Fruit fly (Drosophila melanogaster) whole organism, embryonic: Measurements from ENCODE around the gene tbrd-1.

Experiments
- Adf1 ChIP-seq: fragments of 200-800 bp; sonication (Bioruptor generic); IDR thresholded peaks from 2 replicates; pipeline ENCODE4 v1.3.6; 2022; ENCODE audit warnings: missing biosample characterization, missing genetic modification characterization
- Atf-2 ChIP-seq: fragments of 200-800 bp; sonication (Bioruptor generic); optimal IDR thresholded peaks from 2 replicates; lab custom pipeline; 2016; ENCODE audit warnings: missing biosample characterization, missing genetic modification characterization
- Atf6 ChIP-seq: fragments of 200-800 bp; sonication (Bioruptor generic); IDR thresholded peaks from 2 replicates; pipeline ENCODE4 v1.3.6; 2022; ENCODE audit warnings: missing biosample characterization, missing genetic modification characterization
- BtbVII ChIP-seq: fragments of 200-800 bp; sonication (Bioruptor generic); optimal IDR thresholded peaks from 3 replicates; lab custom pipeline; 2017; ENCODE audit warnings: missing biosample characterization, mild to moderate bottlenecking, missing genetic modification characterization
- CG10209 ChIP-seq: fragments of 200-800 bp; sonication (Bioruptor generic); optimal IDR thresholded peaks from 3 replicates; lab custom pipeline; 2017; ENCODE audit warnings: missing biosample characterization, mild to moderate bottlenecking, missing genetic modification characterization, missing genetic modification reagents
- CG10543 ChIP-seq: fragments of 200-800 bp; sonication (Bioruptor generic); optimal IDR thresholded peaks from 3 replicates; lab custom pipeline; 2017; ENCODE audit warnings: missing biosample characterization, mild to moderate bottlenecking, missing genetic modification characterization, moderate library complexity
- CG13287 ChIP-seq: fragments of 200-800 bp; sonication (Bioruptor generic); IDR thresholded peaks from 2 replicates; pipeline ENCODE4 v1.3.6; 2022; ENCODE audit warnings: missing biosample characterization, missing genetic modification characterization; ENCODE audit not compliant: partially characterized antibody
- CG15011 ChIP-seq: fragments of 200-800 bp; sonication (Bioruptor generic); optimal IDR thresholded peaks from 3 replicates; lab custom pipeline; 2018; ENCODE audit warnings: missing biosample characterization, mild to moderate bottlenecking, missing genetic modification characterization
- CG15269 ChIP-seq: fragments of 200-800 bp; sonication (Bioruptor generic); optimal IDR thresholded peaks from 2 replicates; lab custom pipeline; 2018; ENCODE audit warnings: missing biosample characterization, mild to moderate bottlenecking, missing genetic modification characterization, moderate library complexity
- CG15514 ChIP-seq: fragments of 200-800 bp; sonication (Bioruptor generic); optimal IDR thresholded peaks from 3 replicates; lab custom pipeline; 2017; ENCODE audit warnings: missing biosample characterization, missing genetic modification characterization, mild to moderate bottlenecking, moderate library complexity, missing genetic modification reagents
- CG15601 ChIP-seq: fragments of 200-800 bp; sonication (Bioruptor generic); optimal IDR thresholded peaks from 3 replicates; lab custom pipeline; 2019; ENCODE audit warnings: missing biosample characterization, mild to moderate bottlenecking, missing genetic modification characterization, moderate library complexity
- CG1647 ChIP-seq: fragments of 200-800 bp; sonication (Bioruptor generic); optimal IDR thresholded peaks from 3 replicates; lab custom pipeline; 2016; ENCODE audit warnings: missing biosample characterization, missing genetic modification characterization
- CG17385 ChIP-seq: fragments of 200-800 bp; sonication (Bioruptor generic); optimal IDR thresholded peaks from 3 replicates; lab custom pipeline; 2018; ENCODE audit warnings: missing biosample characterization, mild to moderate bottlenecking, missing genetic modification characterization
- CG17568 ChIP-seq: fragments of 200-800 bp; sonication (Bioruptor generic); optimal IDR thresholded peaks from 2 replicates; lab custom pipeline; 2018; ENCODE audit warnings: missing biosample characterization, mild to moderate bottlenecking, missing genetic modification characterization, moderate library complexity
- CG18011 ChIP-seq: fragments of 200-800 bp; sonication (Bioruptor generic); optimal IDR thresholded peaks from 2 replicates; lab custom pipeline; 2017; ENCODE audit warnings: missing biosample characterization, missing genetic modification characterization, mild to moderate bottlenecking, moderate library complexity, missing genotype
- CG18619 ChIP-seq: fragments of 200-800 bp; sonication (Bioruptor generic); optimal IDR thresholded peaks from 3 replicates; lab custom pipeline; 2017; ENCODE audit warnings: missing biosample characterization, mild to moderate bottlenecking, missing genetic modification characterization
- CG4360 ChIP-seq: fragments of 200-800 bp; sonication (Bioruptor generic); IDR thresholded peaks from 2 replicates; pipeline ENCODE4 v1.3.6; 2022; ENCODE audit warnings: missing biosample characterization, missing genetic modification characterization
- CG6254 ChIP-seq: fragments of 200-800 bp; sonication (Bioruptor generic); optimal IDR thresholded peaks from 3 replicates; lab custom pipeline; 2017; ENCODE audit warnings: mild to moderate bottlenecking, missing biosample characterization, missing genetic modification reagents, missing genetic modification characterization
- CG6683 ChIP-seq: fragments of 200-800 bp; sonication (Bioruptor generic); optimal IDR thresholded peaks from 2 replicates; lab custom pipeline; 2017; ENCODE audit warnings: missing biosample characterization, mild to moderate bottlenecking, missing genetic modification characterization, missing genetic modification reagents
- CG7928 ChIP-seq: fragments of 200-800 bp; sonication (Bioruptor generic); optimal IDR thresholded peaks from 2 replicates; lab custom pipeline; 2017; ENCODE audit warnings: missing biosample characterization, mild to moderate bottlenecking, missing genetic modification characterization
- CG8290 ChIP-seq, 3 experiments: fragments of 200-800 bp; sonication (Bioruptor generic); optimal IDR thresholded peaks; 2 replicates each; lab custom pipeline; 2016 to 2019; ENCODE audit warnings: missing biosample characterization in 3 of 3, missing genetic modification characterization in 3 of 3, mild to moderate bottlenecking in 2 of 3, moderate library complexity in 1 of 3
- CG8359 ChIP-seq: fragments of 200-800 bp; sonication (Bioruptor generic); optimal IDR thresholded peaks from 2 replicates; lab custom pipeline; 2017; ENCODE audit warnings: missing biosample characterization, mild to moderate bottlenecking, missing genetic modification characterization, borderline replicate concordance
- Chrac-16 ChIP-seq: fragments of 200-800 bp; sonication (Bioruptor generic); optimal IDR thresholded peaks from 3 replicates; lab custom pipeline; 2016; ENCODE audit warnings: missing biosample characterization, missing genetic modification characterization
- D19A ChIP-seq: fragments of 200-800 bp; optimal IDR thresholded peaks from 3 replicates; lab custom pipeline; 2019; ENCODE audit warnings: missing biosample characterization, mild to moderate bottlenecking, missing genetic modification characterization, moderate library complexity
- D19B ChIP-seq: fragments of 200-800 bp; sonication (Bioruptor generic); optimal IDR thresholded peaks from 2 replicates; lab custom pipeline; 2017; ENCODE audit warnings: missing biosample characterization, mild to moderate bottlenecking, missing genetic modification characterization
- Deaf1 ChIP-seq: fragments of 200-800 bp; optimal IDR thresholded peaks from 3 replicates; lab custom pipeline; 2019; ENCODE audit warnings: missing biosample characterization, mild to moderate bottlenecking, missing genetic modification characterization, moderate library complexity
- HLH3B ChIP-seq: fragments of 200-800 bp; sonication (Bioruptor generic); IDR thresholded peaks from 2 replicates; pipeline ENCODE4 v1.3.6; 2022; ENCODE audit warnings: missing biosample characterization, missing genetic modification characterization
- Hr3 ChIP-seq: fragments of 200-800 bp; sonication (Bioruptor generic); optimal IDR thresholded peaks from 3 replicates; lab custom pipeline; 2016; ENCODE audit warnings: missing biosample characterization, missing genetic modification characterization
- Rfx ChIP-seq: fragments of 200-800 bp; sonication (Bioruptor generic); IDR thresholded peaks from 2 replicates; pipeline ENCODE4 v1.3.6; 2022; ENCODE audit warnings: missing biosample characterization, missing genetic modification characterization
- Xrp1 ChIP-seq: fragments of 200-800 bp; sonication (Bioruptor generic); IDR thresholded peaks from 2 replicates; pipeline ENCODE4 v1.3.6; 2022; ENCODE audit warnings: missing biosample characterization, missing genetic modification characterization
- ap ChIP-seq: fragments of 200-800 bp; sonication (Bioruptor generic); IDR thresholded peaks from 2 replicates; pipeline ENCODE4 v1.3.6; 2022; ENCODE audit warnings: missing biosample characterization, missing genetic modification characterization
- cas ChIP-seq: fragments of 200-800 bp; sonication (Bioruptor generic); IDR thresholded peaks from 2 replicates; pipeline ENCODE4 v1.3.6; 2022; ENCODE audit warnings: missing biosample characterization, missing genetic modification characterization
- danr ChIP-seq: fragments of 200-800 bp; sonication (Bioruptor generic); IDR thresholded peaks from 2 replicates; pipeline ENCODE4 v1.3.6; 2022; ENCODE audit warnings: missing biosample characterization, missing genetic modification characterization
- dati ChIP-seq: fragments of 200-800 bp; sonication (Bioruptor generic); IDR thresholded peaks from 2 replicates; pipeline ENCODE4 v1.3.6; 2022; ENCODE audit warnings: missing biosample characterization, missing genetic modification characterization
- exex ChIP-seq: fragments of 200-800 bp; sonication (Bioruptor generic); optimal IDR thresholded peaks from 4 replicates; lab custom pipeline; 2018; ENCODE audit warnings: missing biosample characterization, mild to moderate bottlenecking, missing genetic modification characterization, moderate library complexity
- fd102C ChIP-seq: fragments of 200-800 bp; sonication (Bioruptor generic); optimal IDR thresholded peaks from 2 replicates; lab custom pipeline; 2018; ENCODE audit warnings: missing biosample characterization, mild to moderate bottlenecking, missing genetic modification characterization, moderate library complexity
- gcm ChIP-seq: fragments of 200-800 bp; sonication (Bioruptor generic); optimal IDR thresholded peaks from 2 replicates; lab custom pipeline; 2019; ENCODE audit warnings: missing biosample characterization, mild to moderate bottlenecking, missing genetic modification characterization, moderate library complexity
- gem ChIP-seq: fragments of 200-800 bp; sonication (Bioruptor generic); optimal IDR thresholded peaks from 2 replicates; lab custom pipeline; 2019; ENCODE audit warnings: missing biosample characterization, mild to moderate bottlenecking, missing genetic modification characterization, moderate library complexity
- hkb ChIP-seq, 2 experiments: fragments of 200-800 bp in 1 of 2; fragments of >200 bp in 1 of 2; sonication (Bioruptor generic) in 1 of 2; IDR thresholded peaks in 1 of 2; optimal IDR thresholded peaks in 1 of 2; 2 replicates each; pipeline versions ENCODE4 v1.3.6 to Lab custom; 2017 to 2022; ENCODE audit warnings: missing biosample characterization in 1 of 2, missing genetic modification characterization in 1 of 2
- nerfin-1 ChIP-seq: fragments of 200-800 bp; sonication (Bioruptor generic); optimal IDR thresholded peaks from 3 replicates; lab custom pipeline; 2019; ENCODE audit warnings: missing biosample characterization, mild to moderate bottlenecking, missing genetic modification characterization, moderate library complexity
- pho ChIP-seq: fragments of 200-800 bp; sonication (Bioruptor generic); optimal IDR thresholded peaks from 2 replicates; lab custom pipeline; 2016; ENCODE audit warnings: missing biosample characterization, missing genetic modification characterization
- phol ChIP-seq: fragments of 200-800 bp; sonication (Bioruptor generic); optimal IDR thresholded peaks from 3 replicates; lab custom pipeline; 2018; ENCODE audit warnings: missing biosample characterization, mild to moderate bottlenecking, missing genetic modification characterization, moderate library complexity
- prd ChIP-seq, 3 experiments: fragments of >200 bp in 2 of 3; fragments of 200-800 bp in 1 of 3; sonication (Bioruptor generic) in 1 of 3; optimal IDR thresholded peaks in 2 of 3; IDR thresholded peaks in 1 of 3; 2 replicates in 2 of 3; 3 replicates in 1 of 3; pipeline versions ENCODE4 v1.3.6 to Lab custom; 2017 to 2022; ENCODE audit warnings: missing biosample characterization in 1 of 3, missing genetic modification characterization in 1 of 3
- schlank ChIP-seq: fragments of 200-800 bp; sonication (Bioruptor generic); optimal IDR thresholded peaks from 2 replicates; lab custom pipeline; 2018; ENCODE audit warnings: missing biosample characterization, mild to moderate bottlenecking, missing genetic modification characterization
- scrt ChIP-seq: fragments of 200-800 bp; sonication (Bioruptor generic); optimal IDR thresholded peaks from 2 replicates; lab custom pipeline; 2018; ENCODE audit warnings: missing biosample characterization, mild to moderate bottlenecking, missing genetic modification characterization, moderate library complexity
- sr ChIP-seq: fragments of 200-800 bp; sonication (Bioruptor generic); IDR thresholded peaks from 3 replicates; pipeline ENCODE4 v1.3.6; 2022; ENCODE audit warnings: missing biosample characterization, missing genetic modification characterization
- tap ChIP-seq: fragments of 200-800 bp; optimal IDR thresholded peaks from 3 replicates; lab custom pipeline; 2019; ENCODE audit warnings: missing biosample characterization, mild to moderate bottlenecking, missing genetic modification characterization, moderate library complexity
- zfh2 ChIP-seq: fragments of 200-800 bp; sonication (Bioruptor generic); optimal IDR thresholded peaks from 2 replicates; lab custom pipeline; 2016; ENCODE audit warnings: missing biosample characterization, missing genetic modification characterization

The tbrd-1 gene

dm6 chr3R:23919366-23919765 lies 26.0 kb upstream of the tbrd-1 start (continued):
- TF ChIP-seq cas (GFP tag; lab: Robert Waterston, UW) (no peak), CG7928 (GFP tag; lab: Kevin White, UChicago) (peak; percentile 26), BtbVII (GFP tag; lab: Kevin White, UChicago) (peak; percentile 83), CG10543 (GFP tag; lab: Kevin White, UChicago) (peak; percentile 76), Atf6 (peak; percentile 39; the same call in 1 of the 2 replicates), CG4360 (peak; percentile 15; the same call in 1 of the 2 replicates), CG18011 (GFP tag; lab: Kevin White, UChicago) (peak; percentile 8), D19A (tag; lab: Kevin White, UChicago) (peak; percentile 4), CG8290 (GFP tag; optimal IDR thresholded peaks at IDR 0.05; lab: Kevin White, UChicago) (no peak), CG8290 (tag; optimal IDR thresholded peaks at IDR 0.05; lab: Kevin White, UChicago) (peak in 1 of 2 experiments; percentile 84), pho (GFP tag; lab: Kevin White, UChicago) (no peak), ap (no peak), Rfx (GFP tag; lab: Robert Waterston, UW) (peak; percentile 53; the same call in 1 of the 2 replicates), CG10209 (GFP tag; lab: Kevin White, UChicago) (peak; percentile 37), prd (optimal IDR thresholded peaks at IDR 0.05; lab: Kevin White, UChicago) (no peak), prd (GFP tag; IDR thresholded peaks at IDR 0.05; lab: Robert Waterston, UW) (no peak; the same call in 2 of the 3 replicates), gem (tag; lab: Kevin White, UChicago) (peak; percentile 43), fd102C (GFP tag; lab: Kevin White, UChicago) (no peak), CG13287 (GFP tag; lab: Robert Waterston, UW) (no peak), exex (tag; lab: Kevin White, UChicago) (peak; percentile 60), Xrp1 (peak; percentile 41), nerfin-1 (tag; lab: Kevin White, UChicago) (peak; percentile 43), CG15601 (tag; lab: Kevin White, UChicago) (peak; percentile 32), sr (GFP tag; lab: Robert Waterston, UW) (peak; percentile 25; the same call in 1 of the 3 replicates), CG17568 (GFP tag; lab: Kevin White, UChicago) (peak; percentile 72), CG15269 (peak; percentile 50), danr (GFP tag; lab: Robert Waterston, UW) (no peak), Adf1 (GFP tag; lab: Robert Waterston, UW) (no peak), D19B (GFP tag; lab: Kevin White, UChicago) (peak; percentile 21), schlank (peak; percentile 69), gcm (GFP tag; lab: Kevin White, UChicago) (peak; percentile 0), CG6683 (GFP tag; lab: Kevin White, UChicago) (peak; percentile 51), Hr3 (GFP tag; lab: Kevin White, UChicago) (no peak), phol (tag; lab: Kevin White, UChicago) (no peak), zfh2 (GFP tag; lab: Kevin White, UChicago) (no peak), tap (tag; lab: Kevin White, UChicago) (peak; percentile 65), scrt (GFP tag; lab: Kevin White, UChicago) (peak; percentile 58), HLH3B (GFP tag; lab: Robert Waterston, UW) (peak; percentile 24; the same call in 1 of the 2 replicates), Chrac-16 (GFP tag; lab: Kevin White, UChicago) (no peak), CG1647 (GFP tag; lab: Kevin White, UChicago) (no peak), CG6254 (GFP tag; lab: Kevin White, UChicago) (peak; percentile 21), dati (GFP tag; lab: Robert Waterston, UW) (no peak), CG15514 (GFP tag; lab: Kevin White, UChicago) (peak; percentile 66), CG17385 (GFP tag; lab: Kevin White, UChicago) (peak; percentile 61), hkb (optimal IDR thresholded peaks at IDR 0.05; lab: Kevin White, UChicago) (no peak), hkb (GFP tag; IDR thresholded peaks at IDR 0.05; lab: Robert Waterston, UW) (peak; percentile 43; the same call in 1 of the 2 replicates), CG8359 (GFP tag; lab: Kevin White, UChicago) (no peak), CG15011 (peak; percentile 55), CG18619 (GFP tag; lab: Kevin White, UChicago) (peak; percentile 54), Deaf1 (tag; lab: Kevin White, UChicago) (no peak), Atf-2 (GFP tag; lab: Kevin White, UChicago) (no peak)
